Worm (Caenorhabditis elegans) whole organism, young adult: ENCODE measurements around the gene H28G03.2.

ENCODE experiments used
- F49E8.2 ChIP-seq: sonication (generic microtip); optimal IDR thresholded peaks from 3 replicates; lab custom pipeline; 2017; ENCODE audit warnings: missing genetic modification characterization, mild to moderate bottlenecking, missing compliant biosample characterization, antibody characterized with exemption, moderate library complexity; ENCODE audit not compliant: insufficient read depth
- F52B5.7 ChIP-seq: sonication (generic microtip); optimal IDR thresholded peaks from 2 replicates; lab custom pipeline; 2016; ENCODE audit warnings: mild to moderate bottlenecking, missing genetic modification characterization, missing compliant biosample characterization
- athp-1 ChIP-seq: sonication (generic microtip); optimal IDR thresholded peaks from 2 replicates; lab custom pipeline; 2017; ENCODE audit warnings: mild to moderate bottlenecking, missing genetic modification characterization, missing compliant biosample characterization
- egrh-3 ChIP-seq: fragments of 200-800 bp; sonication (Bioruptor generic); IDR thresholded peaks from 2 replicates; pipeline ENCODE4 v1.3.6; 2022; ENCODE audit warnings: missing genetic modification reagents, missing genetic modification characterization, missing compliant biosample characterization
- him-1 ChIP-seq: sonication (generic microtip); optimal IDR thresholded peaks from 2 replicates; lab custom pipeline; 2016; ENCODE audit warnings: missing genotype, missing genetic modification reagents, missing genetic modification characterization, missing compliant biosample characterization
- hlh-26 ChIP-seq: fragments of 200-800 bp; sonication (Bioruptor generic); conservative IDR thresholded peaks from 2 replicates; pipeline ENCODE4 v1.3.6; 2022; ENCODE audit warnings: missing genetic modification reagents, missing genetic modification characterization, missing compliant biosample characterization
- lag-1 ChIP-seq: fragments of 200-800 bp; sonication (Bioruptor generic); IDR thresholded peaks from 2 replicates; pipeline ENCODE4 v1.3.6; 2022; ENCODE audit warnings: missing genetic modification reagents, missing genetic modification characterization, missing compliant biosample characterization
- lin-54 ChIP-seq: fragments of 200-800 bp; sonication (Bioruptor generic); optimal IDR thresholded peaks from 2 replicates; lab custom pipeline; 2018; ENCODE audit warnings: mild to moderate bottlenecking, missing genetic modification characterization, missing compliant biosample characterization
- lir-1 ChIP-seq: fragments of 200-800 bp; sonication (Bioruptor generic); conservative IDR thresholded peaks from 2 replicates; pipeline ENCODE4 v1.3.6; 2022; ENCODE audit warnings: missing genetic modification reagents, missing genetic modification characterization, missing compliant biosample characterization
- rcor-1 ChIP-seq: fragments of 200-800 bp; sonication (Bioruptor generic); IDR thresholded peaks from 2 replicates; pipeline ENCODE4 v1.3.6; 2022; ENCODE audit warnings: missing genetic modification reagents, missing genetic modification characterization, missing compliant biosample characterization
- unc-62 ChIP-seq: fragments of 150-350 bp; optimal IDR thresholded peaks from 2 replicates; lab custom pipeline; 2014; ENCODE audit warnings: missing biosample characterization, missing genetic modification reagents, missing genetic modification characterization
- ztf-6 ChIP-seq: fragments of 200-800 bp; sonication (Bioruptor generic); IDR thresholded peaks from 2 replicates; pipeline ENCODE4 v1.3.6; 2022; ENCODE audit warnings: missing genetic modification reagents, missing genetic modification characterization, missing compliant biosample characterization

ce11 chrX:5201860-5202259 is 3.7 kb upstream of the H28G03.2 start:
- TF ChIP-seq him-1 (tag; lab: Kevin White, UChicago) = no peak
- no peak for TF ChIP-seq lag-1 (GFP tag; lab: Robert Waterston, UW)
- TF ChIP-seq egrh-3 (GFP tag; lab: Robert Waterston, UW) = no peak
- TF ChIP-seq unc-62 (GFP tag; lab: Kevin White, UChicago) = no peak
- TF ChIP-seq lir-1 (GFP tag; lab: Robert Waterston, UW) = no peak
- no peak for TF ChIP-seq F52B5.7
- no peak for TF ChIP-seq rcor-1 (GFP tag; lab: Robert Waterston, UW)
- TF ChIP-seq F49E8.2 (tag; lab: Kevin White, UChicago) = no peak
- TF ChIP-seq ztf-6 (GFP tag; lab: Robert Waterston, UW) = no peak
- no peak for TF ChIP-seq lin-54 (GFP tag; lab: Kevin White, UChicago)
- TF ChIP-seq athp-1 = no peak
- TF ChIP-seq hlh-26 (GFP tag; lab: Robert Waterston, UW) = no peak
